Worm (Caenorhabditis elegans): ENCODE data around the gene edg-1.

Gene edg-1

ce11 chrIV:11323666-11324065 is 3.1 kb downstream of the edg-1 start:
- no peak for TF ChIP-seq sea-1 (GFP tag; conservative IDR thresholded peaks at IDR 0.05)
- peak; percentile 42; the same call in 1 of the 2 replicates for TF ChIP-seq pes-1 (GFP tag; IDR thresholded peaks at IDR 0.05)

- TF ChIP-seq flt-1 (GFP tag; IDR thresholded peaks at IDR 0.05) = peak; percentile 11; the same call in 1 of the 2 replicates
Observed at ce11 chrIV:11324741-11325140, 4.1 kb downstream of the edg-1 start, which contains the start of gene his-48. Gene his-48 (plus strand): TSS chrIV:11324745.

ce11 chrIV:11326939-11327565 is 6.5 kb downstream of the edg-1 start, which contains the start of gene B0035.21:
Gene B0035.21 (plus strand): TSS chrIV:11327260.
- TF ChIP-seq tra-4 (tag; optimal IDR thresholded peaks at IDR 0.05) = no peak
- no peak for TF ChIP-seq tbx-11 (GFP tag; IDR thresholded peaks at IDR 0.05)

- TF ChIP-seq flt-1 (GFP tag; IDR thresholded peaks at IDR 0.05) = no peak
- no peak for TF ChIP-seq scrt-1 (GFP tag; IDR thresholded peaks at IDR 0.05)
- no peak for TF ChIP-seq tra-4 (tag; optimal IDR thresholded peaks at IDR 0.05)
- TF ChIP-seq hmbx-1 (tag; optimal IDR thresholded peaks at IDR 0.05) = no peak
- TF ChIP-seq ceh-36 (tag; optimal IDR thresholded peaks at IDR 0.05) = no peak
- no peak for TF ChIP-seq tbx-11 (GFP tag; IDR thresholded peaks at IDR 0.05)
- TF ChIP-seq tbx-37 (GFP tag; conservative IDR thresholded peaks at IDR 0.05) = no peak
- TF ChIP-seq ets-7 (tag; optimal IDR thresholded peaks at IDR 0.05) = no peak
- no peak for TF ChIP-seq sea-1 (GFP tag; conservative IDR thresholded peaks at IDR 0.05)
- TF ChIP-seq hmg-4 (GFP tag; optimal IDR thresholded peaks at IDR 0.05) = no peak
- TF ChIP-seq ama-1 (optimal IDR thresholded peaks at IDR 0.05) = no peak
- no peak for TF ChIP-seq F13C5.2 (tag; optimal IDR thresholded peaks at IDR 0.05)
- TF ChIP-seq ceh-13 (GFP tag; optimal IDR thresholded peaks at IDR 0.05) = no peak
- no peak for TF ChIP-seq aly-1 (tag; optimal IDR thresholded peaks at IDR 0.05)
- no peak for TF ChIP-seq hnd-1 (tag; optimal IDR thresholded peaks at IDR 0.05)
Observed at ce11 chrIV:11329269-11329668, 8.7 kb downstream of the edg-1 start, which contains the start of gene leo-1. Gene leo-1 (minus strand): TSS chrIV:11329369.

ce11 chrIV:11332751-11333150 is 12.2 kb downstream of the edg-1 start, which contains the start of gene sart-3:
Gene sart-3 (minus strand): TSS chrIV:11332969.
- TF ChIP-seq F13C5.2 (tag; optimal IDR thresholded peaks at IDR 0.05) (no peak), tra-4 (tag; optimal IDR thresholded peaks at IDR 0.05) (no peak), tbx-11 (GFP tag; IDR thresholded peaks at IDR 0.05) (no peak), hmbx-1 (tag; optimal IDR thresholded peaks at IDR 0.05) (no peak), B0310.2 (tag; optimal IDR thresholded peaks at IDR 0.05) (no peak), tbx-37 (GFP tag; conservative IDR thresholded peaks at IDR 0.05) (no peak), sea-1 (GFP tag; conservative IDR thresholded peaks at IDR 0.05) (no peak), ceh-13 (GFP tag; optimal IDR thresholded peaks at IDR 0.05) (no peak), aly-1 (tag; optimal IDR thresholded peaks at IDR 0.05) (no peak), ets-7 (tag; optimal IDR thresholded peaks at IDR 0.05) (no peak), pes-1 (GFP tag; IDR thresholded peaks at IDR 0.05) (no peak), flt-1 (GFP tag; IDR thresholded peaks at IDR 0.05) (no peak), scrt-1 (GFP tag; IDR thresholded peaks at IDR 0.05) (no peak), ceh-36 (tag; optimal IDR thresholded peaks at IDR 0.05) (no peak), hnd-1 (tag; optimal IDR thresholded peaks at IDR 0.05) (no peak), ama-1 (optimal IDR thresholded peaks at IDR 0.05) (no peak), hmg-4 (GFP tag; optimal IDR thresholded peaks at IDR 0.05) (no peak)

ce11 chrIV:11336180-11336579 is 15.6 kb downstream of the edg-1 start:
- TF ChIP-seq F13C5.2 (tag; optimal IDR thresholded peaks at IDR 0.05) (no peak), hmbx-1 (tag; optimal IDR thresholded peaks at IDR 0.05) (no peak), tbx-11 (GFP tag; IDR thresholded peaks at IDR 0.05) (no peak), B0310.2 (tag; optimal IDR thresholded peaks at IDR 0.05) (no peak), ama-1 (optimal IDR thresholded peaks at IDR 0.05) (no peak), pes-1 (GFP tag; IDR thresholded peaks at IDR 0.05) (no peak)

- TF ChIP-seq flt-1 (GFP tag; IDR thresholded peaks at IDR 0.05) = no peak
- no peak for TF ChIP-seq ceh-36 (tag; optimal IDR thresholded peaks at IDR 0.05)
- no peak for TF ChIP-seq hnd-1 (tag; optimal IDR thresholded peaks at IDR 0.05)
- TF ChIP-seq F13C5.2 (tag; optimal IDR thresholded peaks at IDR 0.05) = no peak
- TF ChIP-seq pes-1 (GFP tag; IDR thresholded peaks at IDR 0.05) = no peak
- TF ChIP-seq ets-7 (tag; optimal IDR thresholded peaks at IDR 0.05) = no peak
- TF ChIP-seq tbx-11 (GFP tag; IDR thresholded peaks at IDR 0.05) = no peak
Observed at ce11 chrIV:11337021-11337420, 16.4 kb downstream of the edg-1 start, which contains the start of gene F54E12.2. Gene F54E12.2 (minus strand): TSS chrIV:11337184.

- no peak for TF ChIP-seq F13C5.2 (tag; optimal IDR thresholded peaks at IDR 0.05)
- no peak for TF ChIP-seq scrt-1 (GFP tag; IDR thresholded peaks at IDR 0.05)
- 0 out of 2 replicates have a peak, but pooled peaks have one; percentile 18 for TF ChIP-seq sea-1 (GFP tag; conservative IDR thresholded peaks at IDR 0.05)
Observed at ce11 chrIV:11340735-11341443, 20.3 kb downstream of the edg-1 start.

ce11 chrIV:11344288-11344687 is 23.7 kb downstream of the edg-1 start:
- TF ChIP-seq scrt-1 (GFP tag; IDR thresholded peaks at IDR 0.05) (no peak), tbx-11 (GFP tag; IDR thresholded peaks at IDR 0.05) (no peak), pes-1 (GFP tag; IDR thresholded peaks at IDR 0.05) (no peak), B0310.2 (tag; optimal IDR thresholded peaks at IDR 0.05) (no peak), hmg-4 (GFP tag; optimal IDR thresholded peaks at IDR 0.05) (no peak), F13C5.2 (tag; optimal IDR thresholded peaks at IDR 0.05) (no peak), ets-7 (tag; optimal IDR thresholded peaks at IDR 0.05) (no peak), hmbx-1 (tag; optimal IDR thresholded peaks at IDR 0.05) (no peak), sea-1 (GFP tag; conservative IDR thresholded peaks at IDR 0.05) (no peak), flt-1 (GFP tag; IDR thresholded peaks at IDR 0.05) (no peak), hnd-1 (tag; optimal IDR thresholded peaks at IDR 0.05) (no peak)
